Fruit fly (Drosophila melanogaster) Kc167 (cell line): ENCODE measurements around the gene Gr28a.

Experiments used
- h ChIP-seq: fragments of >200 bp; optimal IDR thresholded peaks from 3 replicates; lab custom pipeline; 2018; ENCODE audit warnings: missing external identifiers
- insv ChIP-seq: fragments of >200 bp; optimal IDR thresholded peaks from 3 replicates; lab custom pipeline; 2018; ENCODE audit warnings: missing external identifiers
- ttk ChIP-seq: sonication (Bioruptor generic); optimal IDR thresholded peaks from 2 replicates; lab custom pipeline; 2017; ENCODE audit warnings: missing external identifiers

dm6 chr2L:7466304-7466703 lies 12.3 kb upstream of the Gr28a start, which contains the start of gene CG6055:
- TF ChIP-seq ttk (lab: Kevin White, UChicago) (no peak), insv (lab: Kevin White, UChicago) (no peak), h (lab: Kevin White, UChicago) (no peak)
